Worm (Caenorhabditis elegans) whole organism, midembryonic: Measurements from ENCODE around the gene C05C8.8.

Experiments used
- T22C8.4 ChIP-seq: fragments of 200-800 bp; sonication (Bioruptor generic); IDR thresholded peaks from 2 replicates; pipeline ENCODE4 v1.3.6; 2022; ENCODE audit warnings: missing genetic modification characterization, missing compliant biosample characterization
- cog-1 ChIP-seq: sonication (generic microtip); optimal IDR thresholded peaks from 2 replicates; lab custom pipeline; 2016; ENCODE audit warnings: missing genetic modification characterization, missing compliant biosample characterization
- flt-1 ChIP-seq: fragments of 200-800 bp; sonication (Bioruptor generic); IDR thresholded peaks from 2 replicates; pipeline ENCODE4 v1.3.6; 2022; ENCODE audit warnings: missing genetic modification characterization, missing compliant biosample characterization
- klf-2 ChIP-seq: fragments of 200-800 bp; sonication (Bioruptor generic); conservative IDR thresholded peaks from 2 replicates; pipeline ENCODE4 v1.3.6; 2022; ENCODE audit warnings: missing genetic modification reagents, missing genetic modification characterization, missing compliant biosample characterization
- med-1 ChIP-seq: sonication (generic microtip); optimal IDR thresholded peaks from 2 replicates; lab custom pipeline; 2017; ENCODE audit warnings: missing genetic modification characterization, mild to moderate bottlenecking, missing compliant biosample characterization, antibody characterized with exemption, missing genetic modification reagents; ENCODE audit not compliant: insufficient read depth
- ref-1 ChIP-seq: fragments of 200-800 bp; sonication (Bioruptor generic); conservative IDR thresholded peaks from 2 replicates; pipeline ENCODE4 v1.3.6; 2022; ENCODE audit warnings: missing genetic modification reagents, missing genetic modification characterization, missing compliant biosample characterization
- tab-1 ChIP-seq: fragments of 200-800 bp; sonication (Bioruptor generic); IDR thresholded peaks from 2 replicates; pipeline ENCODE4 v1.3.6; 2022; ENCODE audit warnings: missing genetic modification characterization, missing compliant biosample characterization
- ztf-23 ChIP-seq: fragments of 200-800 bp; sonication (Bioruptor generic); IDR thresholded peaks from 2 replicates; pipeline ENCODE4 v1.3.6; 2022; ENCODE audit warnings: missing genetic modification reagents, missing genetic modification characterization, missing compliant biosample characterization
- ztf-29 ChIP-seq: fragments of 200-800 bp; sonication (Bioruptor generic); IDR thresholded peaks from 2 replicates; pipeline ENCODE4 v1.3.6; 2022; ENCODE audit warnings: missing genetic modification reagents, missing genetic modification characterization, missing compliant biosample characterization

ce11 chrV:7220973-7221519, 33.9 kb downstream of the C05C8.8 start, which contains the start of the genes C13F10.8, C13F10.6 and kxd-1:
- no peak for TF ChIP-seq ref-1
- TF ChIP-seq med-1 (GFP tag; lab: Kevin White, UChicago) = no peak
- no peak for TF ChIP-seq flt-1 (GFP tag; lab: Robert Waterston, UW)
- TF ChIP-seq ztf-23 = no peak
- no peak for TF ChIP-seq tab-1
- TF ChIP-seq T22C8.4 (GFP tag; lab: Robert Waterston, UW) = no peak
- TF ChIP-seq ztf-29 (GFP tag; lab: Robert Waterston, UW) = no peak
- TF ChIP-seq klf-2 = no peak
- TF ChIP-seq cog-1 = no peak
